Worm (Caenorhabditis elegans) whole organism, L3 larva: ENCODE results near the gene daao-1.

Experiments
- ZK546.5 ChIP-seq: sonication (generic microtip); optimal IDR thresholded peaks from 2 replicates; lab custom pipeline; 2017; ENCODE audit warnings: missing biosample characterization, missing genetic modification characterization
- aly-2 ChIP-seq: fragments of 150-350 bp; optimal IDR thresholded peaks from 2 replicates; lab custom pipeline; 2014; ENCODE audit warnings: missing biosample characterization, missing genetic modification characterization
- ceh-16 ChIP-seq: sonication (generic microtip); optimal IDR thresholded peaks from 2 replicates; lab custom pipeline; 2017; ENCODE audit warnings: missing biosample characterization, missing genetic modification characterization
- ceh-28 ChIP-seq: fragments of 150-350 bp; optimal IDR thresholded peaks from 2 replicates; lab custom pipeline; 2014; ENCODE audit warnings: missing biosample characterization, missing genetic modification reagents, missing genetic modification characterization
- egl-5 ChIP-seq: fragments of 150-350 bp; optimal IDR thresholded peaks from 2 replicates; lab custom pipeline; 2017; ENCODE audit warnings: missing biosample characterization, missing genetic modification reagents, missing genetic modification characterization, inconsistent platforms
- fkh-10 ChIP-seq: sonication (generic microtip); optimal IDR thresholded peaks from 2 replicates; lab custom pipeline; 2017; ENCODE audit warnings: missing biosample characterization, missing genetic modification reagents, missing genetic modification characterization
- hmg-11 ChIP-seq: sonication (generic microtip); optimal IDR thresholded peaks from 2 replicates; lab custom pipeline; 2016; ENCODE audit warnings: missing genetic modification characterization, missing compliant biosample characterization
- lin-15B ChIP-seq: fragments of 150-350 bp; optimal IDR thresholded peaks from 2 replicates; lab custom pipeline; 2014; ENCODE audit warnings: missing biosample characterization, missing genetic modification characterization
- lin-39 ChIP-seq: fragments of 150-350 bp; optimal IDR thresholded peaks from 2 replicates; lab custom pipeline; 2018; ENCODE audit warnings: missing biosample characterization, missing genetic modification reagents, missing genetic modification characterization
- lsy-12 ChIP-seq: sonication (generic microtip); optimal IDR thresholded peaks from 2 replicates; lab custom pipeline; 2016; ENCODE audit warnings: mild to moderate bottlenecking, missing genetic modification characterization, missing compliant biosample characterization
- nfya-1 ChIP-seq: sonication (generic microtip); optimal IDR thresholded peaks from 2 replicates; lab custom pipeline; 2017; ENCODE audit warnings: missing genetic modification characterization, mild to moderate bottlenecking, missing compliant biosample characterization, antibody characterized with exemption, moderate library complexity; ENCODE audit not compliant: insufficient read depth
- nhr-11 ChIP-seq: fragments of 150-350 bp; optimal IDR thresholded peaks from 2 replicates; lab custom pipeline; 2014; ENCODE audit warnings: missing biosample characterization, missing genetic modification characterization
- nhr-12 ChIP-seq: fragments of 150-350 bp; optimal IDR thresholded peaks from 2 replicates; lab custom pipeline; 2014; ENCODE audit warnings: missing biosample characterization, missing genetic modification characterization
- nhr-23 ChIP-seq: fragments of 150-350 bp; optimal IDR thresholded peaks from 2 replicates; lab custom pipeline; 2014; ENCODE audit warnings: missing biosample characterization, missing genetic modification reagents, missing genetic modification characterization
- nhr-237 ChIP-seq: fragments of 150-350 bp; optimal IDR thresholded peaks from 2 replicates; lab custom pipeline; 2014; ENCODE audit warnings: missing biosample characterization, missing genetic modification characterization
- nhr-25 ChIP-seq: sonication (generic microtip); optimal IDR thresholded peaks from 2 replicates; lab custom pipeline; 2017; ENCODE audit warnings: missing biosample characterization, missing genetic modification characterization
- nhr-28 ChIP-seq: fragments of 150-350 bp; optimal IDR thresholded peaks from 2 replicates; lab custom pipeline; 2014; ENCODE audit warnings: missing biosample characterization, missing genetic modification characterization
- nhr-43 ChIP-seq: sonication (generic microtip); optimal IDR thresholded peaks from 2 replicates; lab custom pipeline; 2016; ENCODE audit warnings: mild to moderate bottlenecking, missing genetic modification characterization, missing compliant biosample characterization; ENCODE audit not compliant: poor library complexity, severe bottlenecking
- nhr-67 ChIP-seq: fragments of 150-350 bp; optimal IDR thresholded peaks from 2 replicates; lab custom pipeline; 2014; ENCODE audit warnings: missing biosample characterization, missing genetic modification characterization
- nhr-76 ChIP-seq: fragments of 150-350 bp; sonication (generic microtip); optimal IDR thresholded peaks from 5 replicates; lab custom pipeline; 2014; ENCODE audit warnings: missing biosample characterization, missing genetic modification characterization
- pha-4 ChIP-seq: fragments of 150-350 bp; optimal IDR thresholded peaks from 2 replicates; lab custom pipeline; 2014; ENCODE audit warnings: missing biosample characterization, missing genetic modification reagents, missing genetic modification characterization
- pqm-1 ChIP-seq: fragments of 150-350 bp; optimal IDR thresholded peaks from 2 replicates; lab custom pipeline; 2017; ENCODE audit warnings: missing biosample characterization, missing genetic modification characterization, inconsistent platforms
- sea-2 ChIP-seq: fragments of 150-350 bp; sonication (generic microtip); optimal IDR thresholded peaks from 4 replicates; lab custom pipeline; 2014; ENCODE audit warnings: missing biosample characterization, missing genetic modification reagents, missing genetic modification characterization
- skn-1 ChIP-seq: fragments of 150-350 bp; optimal IDR thresholded peaks from 2 replicates; lab custom pipeline; 2014; ENCODE audit warnings: missing biosample characterization, missing genetic modification characterization
- snpc-4 ChIP-seq: fragments of 150-350 bp; optimal IDR thresholded peaks from 2 replicates; lab custom pipeline; 2014; ENCODE audit warnings: missing biosample characterization, missing genetic modification characterization
- unc-39 ChIP-seq: sonication (generic microtip); optimal IDR thresholded peaks from 4 replicates; lab custom pipeline; 2017; ENCODE audit warnings: missing biosample characterization, missing genetic modification characterization
- unc-62 ChIP-seq: fragments of 150-350 bp; sonication (generic microtip); optimal IDR thresholded peaks from 4 replicates; lab custom pipeline; 2014; ENCODE audit warnings: missing biosample characterization, missing genetic modification reagents, missing genetic modification characterization
- ztf-11 ChIP-seq: fragments of 150-350 bp; optimal IDR thresholded peaks from 2 replicates; lab custom pipeline; 2014; ENCODE audit warnings: missing biosample characterization, missing genetic modification characterization

Gene daao-1

ce11 chrIV:2658733-2659132 lies 44.7 kb downstream of the daao-1 start:
- TF ChIP-seq nhr-76 (tag; lab: Kevin White, UChicago) (no peak), skn-1 (tag; lab: Kevin White, UChicago) (no peak), nhr-23 (tag; lab: Kevin White, UChicago) (no peak), egl-5 (tag; lab: Kevin White, UChicago) (no peak), lin-39 (tag; lab: Kevin White, UChicago) (no peak), lsy-12 (no peak), nhr-237 (tag; lab: Kevin White, UChicago) (no peak), nfya-1 (no peak), nhr-28 (tag; lab: Kevin White, UChicago) (no peak), ceh-28 (tag; lab: Kevin White, UChicago) (no peak), ceh-16 (tag; lab: Kevin White, UChicago) (no peak)
- TF ChIP-seq, all 47 proteins: peak for 0

- TF ChIP-seq nfya-1 (peak; percentile 42), nhr-11 (tag; lab: Kevin White, UChicago) (no peak), nhr-25 (tag; lab: Kevin White, UChicago) (no peak), fkh-10 (GFP tag; lab: Kevin White, UChicago) (peak; percentile 6), lin-15B (tag; lab: Kevin White, UChicago) (peak; percentile 33), snpc-4 (no peak), skn-1 (tag; lab: Kevin White, UChicago) (no peak), lin-39 (tag; lab: Kevin White, UChicago) (peak; percentile 18)
Observed at ce11 chrIV:2663953-2664900, 50.2 kb downstream of the daao-1 start, which contains the start of gene Y69A2AR.31. Gene Y69A2AR.31, minus strand, starts transcription at chrIV:2664003.

ce11 chrIV:2664901-2665201 lies 50.9 kb downstream of the daao-1 start:
- TF ChIP-seq lsy-12 (peak; percentile 4), nhr-76 (tag; lab: Kevin White, UChicago) (no peak)

ce11 chrIV:2665388-2665978 lies 51.5 kb downstream of the daao-1 start:
- no peak for TF ChIP-seq ztf-11
- TF ChIP-seq egl-5 (tag; lab: Kevin White, UChicago), result peak; percentile 33

- TF ChIP-seq nhr-43 (tag; lab: Kevin White, UChicago) (no peak), pha-4 (tag; lab: Kevin White, UChicago) (peak; percentile 12), skn-1 (tag; lab: Kevin White, UChicago) (no peak), lin-15B (tag; lab: Kevin White, UChicago) (peak; percentile 30), nhr-12 (tag; lab: Kevin White, UChicago) (no peak)
Observed at ce11 chrIV:2666127-2666526, 52.1 kb downstream of the daao-1 start.

- TF ChIP-seq nfya-1 (peak; percentile 37), hmg-11 (tag; lab: Kevin White, UChicago) (no peak), nhr-67 (no peak), fkh-10 (GFP tag; lab: Kevin White, UChicago) (no peak), egl-5 (tag; lab: Kevin White, UChicago) (no peak), unc-39 (tag; lab: Kevin White, UChicago) (no peak), pha-4 (tag; lab: Kevin White, UChicago) (no peak), aly-2 (tag; lab: Kevin White, UChicago) (no peak), ZK546.5 (tag; lab: Kevin White, UChicago) (no peak), unc-62 (GFP tag; lab: Kevin White, UChicago) (no peak), pqm-1 (tag; lab: Kevin White, UChicago) (no peak), sea-2 (no peak), lsy-12 (no peak), lin-15B (tag; lab: Kevin White, UChicago) (peak; percentile 38), skn-1 (tag; lab: Kevin White, UChicago) (no peak), ceh-28 (tag; lab: Kevin White, UChicago) (no peak)
Observed at ce11 chrIV:2666586-2667100, 52.6 kb downstream of the daao-1 start, which contains the start of gene Y69A2AR.1. Gene Y69A2AR.1, plus strand, starts transcription at chrIV:2667050.
